Worm (Caenorhabditis elegans): ENCODE results near the gene F53F4.11.

Gene F53F4.11

DNA sequence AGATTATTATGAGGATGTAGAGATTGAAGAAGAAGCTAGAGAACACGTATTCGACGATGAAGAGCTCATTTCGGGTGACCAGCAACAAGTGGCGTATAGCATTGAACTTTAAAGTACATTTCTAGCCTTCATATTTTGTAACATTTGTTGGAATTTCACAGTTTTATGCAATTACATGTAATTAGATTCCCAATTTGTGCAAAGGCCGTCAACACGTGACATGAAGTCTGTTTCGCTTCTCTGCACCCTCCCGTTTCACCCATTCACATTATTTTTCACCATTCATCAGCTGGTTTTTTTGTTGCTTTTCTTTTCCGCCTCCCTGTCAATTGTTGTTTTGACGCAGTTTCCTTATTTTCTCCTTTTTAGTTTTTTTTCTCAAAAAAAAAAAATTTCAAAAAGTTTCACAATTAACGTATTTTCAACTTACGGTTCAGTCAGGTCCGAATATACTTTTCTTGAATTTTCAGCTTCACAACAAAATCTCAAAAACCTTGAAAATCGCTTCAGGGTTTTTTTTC is 2.8 kb upstream of the F53F4.11 start, which contains the start of gene sde-2:
Gene sde-2 (plus strand): TSS at position 471 of the 521 bp plus-strand sequence.
- no peak for TF ChIP-seq nhr-11 (tag; optimal IDR thresholded peaks at IDR 0.05)
- peak; percentile 93 for TF ChIP-seq unc-42 (tag; optimal IDR thresholded peaks at IDR 0.05)
- TF ChIP-seq pros-1 (tag; optimal IDR thresholded peaks at IDR 0.05), result no peak
- peak; percentile 82 for TF ChIP-seq hlh-30 (tag; optimal IDR thresholded peaks at IDR 0.05; ENCODE audit: insufficient read depth)

DNA sequence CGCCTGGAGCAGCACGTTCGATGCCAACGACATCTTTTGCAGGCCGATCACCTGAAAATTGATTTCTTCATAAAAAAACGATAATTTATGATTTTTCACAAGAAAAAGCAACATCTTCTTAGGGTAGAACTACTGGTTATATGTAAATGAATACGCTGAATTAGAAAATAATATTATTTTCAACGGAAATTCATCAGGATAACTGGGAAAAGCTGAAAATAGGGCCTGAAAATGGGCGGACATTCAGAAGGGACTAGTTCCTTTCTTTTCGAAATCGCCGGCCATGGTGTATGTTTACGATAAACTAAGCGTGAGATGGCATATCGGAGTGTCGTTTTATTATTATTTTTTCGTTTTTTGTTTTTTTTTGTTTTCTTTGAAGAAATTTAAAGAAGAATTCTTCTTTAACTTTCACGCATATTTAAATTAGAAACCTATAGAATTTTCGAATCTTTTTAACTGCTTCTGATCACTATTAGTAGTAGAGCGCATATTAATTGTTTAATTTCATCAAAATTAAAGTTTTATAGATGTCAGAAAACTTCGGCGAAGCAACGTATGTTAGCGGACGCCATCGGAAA is 1.3 kb upstream of the F53F4.11 start, which contains the start of the genes nduv-2 and F53F4.12:
Gene nduv-2 (minus strand): TSS at position 51 of the 581 bp plus-strand sequence.
Gene F53F4.12 (plus strand): TSS at position 531 of the 581 bp plus-strand sequence.
- TF ChIP-seq tbx-2 (tag; optimal IDR thresholded peaks at IDR 0.05) (peak; percentile 36), ceh-34 (tag; optimal IDR thresholded peaks at IDR 0.05) (no peak), madf-2 (tag; optimal IDR thresholded peaks at IDR 0.05) (no peak), tbx-7 (tag; optimal IDR thresholded peaks at IDR 0.05) (no peak), unc-42 (tag; optimal IDR thresholded peaks at IDR 0.05) (peak; percentile 12), ceh-22 (tag; optimal IDR thresholded peaks at IDR 0.05) (no peak), odd-2 (tag; optimal IDR thresholded peaks at IDR 0.05) (no peak), eyg-1 (tag; optimal IDR thresholded peaks at IDR 0.05) (no peak), ttx-3 (tag; optimal IDR thresholded peaks at IDR 0.05) (no peak), ceh-18 (tag; optimal IDR thresholded peaks at IDR 0.05) (no peak), fkh-6 (tag; optimal IDR thresholded peaks at IDR 0.05) (no peak), pat-9 (tag; optimal IDR thresholded peaks at IDR 0.05) (no peak), syd-9 (tag; optimal IDR thresholded peaks at IDR 0.05) (no peak), hlh-30 (tag; optimal IDR thresholded peaks at IDR 0.05; ENCODE audit: insufficient read depth) (no peak), ceh-2 (tag; optimal IDR thresholded peaks at IDR 0.05) (peak; percentile 4), F13H6.1 (tag; optimal IDR thresholded peaks at IDR 0.05) (no peak), ets-4 (tag; optimal IDR thresholded peaks at IDR 0.05) (peak; percentile 34), ceh-31 (tag; optimal IDR thresholded peaks at IDR 0.05) (peak; percentile 58), ceh-14 (tag; optimal IDR thresholded peaks at IDR 0.05) (no peak), ama-1 (optimal IDR thresholded peaks at IDR 0.05) (no peak), ztf-16 (tag; optimal IDR thresholded peaks at IDR 0.05) (no peak), pax-1 (tag; optimal IDR thresholded peaks at IDR 0.05) (no peak), Y22D7AL.16 (tag; optimal IDR thresholded peaks at IDR 0.05) (no peak), hlh-13 (GFP tag; optimal IDR thresholded peaks at IDR 0.05) (no peak), rnt-1 (tag; optimal IDR thresholded peaks at IDR 0.05) (no peak), elt-4 (tag; optimal IDR thresholded peaks at IDR 0.05) (no peak), sdc-2 (tag; optimal IDR thresholded peaks at IDR 0.05) (no peak)

DNA sequence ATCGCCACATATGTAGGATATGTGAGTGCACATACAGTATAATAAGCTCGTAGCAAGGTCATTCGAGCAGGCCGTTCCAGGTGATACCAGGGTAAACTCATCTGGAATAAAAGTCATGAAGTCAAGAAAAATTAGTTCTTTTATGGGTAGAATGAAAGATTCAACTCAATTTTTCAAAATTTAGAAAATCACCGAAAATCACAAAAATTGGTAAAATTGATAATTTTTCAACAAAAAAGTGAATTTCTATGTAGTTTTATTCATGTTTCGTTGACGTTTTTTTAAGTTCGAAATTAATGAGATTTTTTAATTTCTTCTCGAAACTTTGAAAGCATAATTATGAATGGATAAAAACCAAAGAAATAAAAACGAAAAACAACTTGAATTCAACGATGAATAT is 2.6 kb downstream of the F53F4.11 start, which contains the start of gene F53F4.16:
Gene F53F4.16 (minus strand): TSS at position 101 of the 400 bp plus-strand sequence.
- TF ChIP-seq C08G9.2 (tag; optimal IDR thresholded peaks at IDR 0.05) (no peak), hlh-30 (tag; optimal IDR thresholded peaks at IDR 0.05; ENCODE audit: insufficient read depth) (no peak), nfya-1 (tag; optimal IDR thresholded peaks at IDR 0.05) (no peak), Y22D7AL.16 (tag; optimal IDR thresholded peaks at IDR 0.05) (no peak), elt-2 (tag; optimal IDR thresholded peaks at IDR 0.05) (no peak), elt-4 (tag; optimal IDR thresholded peaks at IDR 0.05) (no peak), nhr-11 (tag; optimal IDR thresholded peaks at IDR 0.05) (no peak), unc-3 (GFP tag; conservative IDR thresholded peaks at IDR 0.05) (no peak), unc-3 (tag; optimal IDR thresholded peaks at IDR 0.05) (no peak)

DNA sequence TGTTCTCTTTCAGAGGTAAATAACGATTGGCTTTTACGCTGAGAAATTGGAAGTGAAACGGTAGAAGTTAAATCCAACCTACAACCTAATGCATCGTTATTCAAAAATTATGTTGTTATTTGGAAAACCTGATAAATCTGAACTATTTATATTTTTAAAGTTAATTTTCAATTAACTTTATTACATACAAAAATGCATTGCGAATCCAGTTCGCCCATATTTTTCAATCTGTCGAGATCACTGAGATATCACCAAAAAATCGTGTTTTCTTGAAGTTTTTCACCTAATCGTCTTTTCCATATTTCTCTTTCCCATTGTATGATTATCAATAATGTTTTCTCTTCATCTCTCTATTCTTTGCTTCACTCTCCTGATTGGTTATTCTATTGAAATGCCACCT is 3.6 kb downstream of the F53F4.11 start, which contains the start of gene F53F4.15:
Gene F53F4.15 (plus strand): TSS at position 301 of the 400 bp plus-strand sequence.
- TF ChIP-seq nfya-1 (tag; optimal IDR thresholded peaks at IDR 0.05) (no peak), unc-3 (GFP tag; conservative IDR thresholded peaks at IDR 0.05) (no peak), unc-3 (tag; optimal IDR thresholded peaks at IDR 0.05) (no peak), hlh-8 (tag; optimal IDR thresholded peaks at IDR 0.05) (no peak), dve-1 (tag; optimal IDR thresholded peaks at IDR 0.05) (no peak), pag-3 (tag; optimal IDR thresholded peaks at IDR 0.05; ENCODE audit: borderline replicate concordance) (no peak), lim-6 (tag; optimal IDR thresholded peaks at IDR 0.05) (no peak), ceh-18 (tag; optimal IDR thresholded peaks at IDR 0.05) (no peak), ahr-1 (tag; optimal IDR thresholded peaks at IDR 0.05) (no peak), ceh-2 (tag; optimal IDR thresholded peaks at IDR 0.05) (no peak), T23F11.4 (GFP tag; optimal IDR thresholded peaks at IDR 0.05) (no peak), K09A11.1 (tag; optimal IDR thresholded peaks at IDR 0.05; ENCODE audit: insufficient read depth) (no peak), ref-2 (tag; optimal IDR thresholded peaks at IDR 0.05) (no peak), npax-4 (tag; optimal IDR thresholded peaks at IDR 0.05) (no peak)

Data from whole organism, late embryonic.